Fruit fly (Drosophila melanogaster): ENCODE measurements around the gene Tom.

DNA sequence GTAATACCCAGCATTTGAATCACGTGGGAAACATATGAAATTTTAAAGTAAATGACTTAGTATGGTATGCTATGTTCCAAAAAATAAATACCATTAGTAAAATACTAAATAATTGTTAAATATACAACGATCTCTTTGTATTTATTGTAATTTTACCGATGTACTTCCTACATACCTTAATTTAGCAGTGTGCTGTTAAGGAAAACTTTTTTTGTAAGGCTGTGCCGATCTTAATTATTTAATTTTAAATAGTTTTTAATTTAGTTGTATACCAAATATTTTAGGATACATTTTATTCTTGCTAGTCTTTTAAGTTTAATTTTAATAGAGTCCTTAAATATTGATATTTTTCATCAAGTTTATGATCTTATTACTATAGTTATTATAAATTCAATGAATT is 591 bp upstream of the Tom start:
- TF ChIP-seq net (GFP tag; optimal IDR thresholded peaks at IDR 0.05) = no peak
- TF ChIP-seq Eip75B (GFP tag; optimal IDR thresholded peaks at IDR 0.05) = no peak
- no peak for TF ChIP-seq CG31627 (GFP tag; optimal IDR thresholded peaks at IDR 0.05)
- no peak for TF ChIP-seq fd85E (GFP tag; optimal IDR thresholded peaks at IDR 0.05)
- no peak for TF ChIP-seq CG16779 (tag; optimal IDR thresholded peaks at IDR 0.05)
- peak; percentile 28 for TF ChIP-seq svp (GFP tag)

Measured in whole organism, prepupa.